Worm (Caenorhabditis elegans): ENCODE results near the gene ZK792.1.

DNA sequence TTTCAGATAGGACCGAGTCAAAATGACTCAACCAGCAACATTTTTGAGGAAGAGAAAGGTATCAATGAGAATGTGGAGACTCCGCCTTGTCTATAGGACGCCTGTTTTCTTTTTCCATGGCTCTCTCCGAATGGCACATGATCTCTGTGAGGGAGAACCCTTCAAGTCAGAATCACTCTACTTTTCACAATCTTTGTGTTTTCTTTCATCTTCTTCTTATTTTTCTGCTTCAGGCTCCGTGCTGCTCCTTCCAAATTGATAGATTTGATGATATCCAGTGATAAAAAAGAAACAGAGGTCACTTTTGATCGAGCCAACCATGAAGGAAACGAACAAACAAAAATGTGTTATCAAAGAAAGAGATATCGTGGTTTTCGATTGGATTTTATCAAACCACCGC, 10.6 kb upstream of the ZK792.1 start, which contains the start of gene ZK809.8:
- TF ChIP-seq cog-1 (tag; optimal IDR thresholded peaks at IDR 0.05) (no peak), flt-1 (GFP tag; IDR thresholded peaks at IDR 0.05) (no peak), med-1 (GFP tag; optimal IDR thresholded peaks at IDR 0.05; ENCODE audit: insufficient read depth) (no peak), T22C8.4 (GFP tag; IDR thresholded peaks at IDR 0.05) (no peak)

All from whole organism, midembryonic.